Worm (Caenorhabditis elegans): ENCODE data around the gene K10B4.1.

DNA sequence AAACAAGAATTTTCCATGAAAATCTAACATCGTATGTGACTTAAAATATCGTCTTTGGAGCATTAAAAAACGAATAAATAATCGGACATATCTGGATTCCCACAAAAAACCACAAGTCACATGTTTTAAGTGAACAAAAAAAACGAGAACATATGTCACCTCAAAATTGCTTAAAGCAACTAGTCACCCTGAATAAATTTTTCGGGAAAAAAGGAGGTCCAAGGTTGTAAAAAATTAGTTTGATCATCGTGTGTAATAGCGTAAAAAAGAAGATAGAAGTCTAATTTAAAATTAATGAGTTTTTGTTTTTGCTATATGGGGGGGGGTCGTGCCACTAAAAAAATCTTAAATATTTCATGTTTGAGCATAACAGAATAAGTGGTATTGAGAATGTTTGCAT is 5.5 kb upstream of the K10B4.1 start:
- no peak for TF ChIP-seq W03F9.2 (tag; optimal IDR thresholded peaks at IDR 0.05)
- no peak for TF ChIP-seq him-1 (tag; optimal IDR thresholded peaks at IDR 0.05)

Measured in whole organism, L4/young adult.